Comparison of ENCODE assay signal across 1 fruit fly cellular context in genomic region chr3R:10696371-10696777, dm6.
A peak's percentile ranks its signal among the peaks of the same experiment; 100 is the strongest.
TF ChIP-seq lines count a peak whose summit lies in the region.

Gene pug, plus strand, starts transcription at chr3R:10696534.
Gene CG14683, plus strand, starts transcription at chr3R:10696647.
Gene CG46459, plus strand, starts transcription at chr3R:10696647.

TF ChIP-seq in whole organism, embryonic, 481 proteins besides CTCF, POLR2A, EP300 and RAD21 (continued from another document):
- peak; percentile 27 for TF ChIP-seq CG9876 (GFP tag; optimal IDR thresholded peaks at IDR 0.05; lab: Kevin White, UChicago)
- TF ChIP-seq CG14441 (GFP tag; IDR thresholded peaks at IDR 0.05; lab: Robert Waterston, UW): peak; percentile 39; the same call in 1 of the 2 replicates
- peak; percentile 80 for TF ChIP-seq Ets97D (GFP tag; optimal IDR thresholded peaks at IDR 0.05; lab: Kevin White, UChicago)
- TF ChIP-seq CG10959 (GFP tag; IDR thresholded peaks at IDR 0.05; lab: Robert Waterston, UW): no peak
- TF ChIP-seq CG10654 (GFP tag; optimal IDR thresholded peaks at IDR 0.05; lab: Kevin White, UChicago): peak; percentile 36
- no peak for TF ChIP-seq exex (tag; optimal IDR thresholded peaks at IDR 0.05; lab: Kevin White, UChicago)
- TF ChIP-seq ro (GFP tag; IDR thresholded peaks at IDR 0.05; lab: Robert Waterston, UW): no peak
- no peak for TF ChIP-seq CG13424 (tag; optimal IDR thresholded peaks at IDR 0.05; lab: Kevin White, UChicago)
- TF ChIP-seq Awh (GFP tag; IDR thresholded peaks at IDR 0.05; lab: Robert Waterston, UW): no peak
- no peak for TF ChIP-seq pfk (GFP tag; optimal IDR thresholded peaks at IDR 0.05; lab: Kevin White, UChicago)
- peak; percentile 26 for TF ChIP-seq dmrt11E (tag; optimal IDR thresholded peaks at IDR 0.05; lab: Kevin White, UChicago)
- peak; percentile 6 for TF ChIP-seq Hmr (GFP tag; optimal IDR thresholded peaks at IDR 0.05; lab: Kevin White, UChicago)
- TF ChIP-seq Bteb2 (GFP tag; optimal IDR thresholded peaks at IDR 0.05; lab: Kevin White, UChicago): peak; percentile 15
- TF ChIP-seq Dp (GFP tag; optimal IDR thresholded peaks at IDR 0.05; lab: Kevin White, UChicago): peak; percentile 63
- TF ChIP-seq NfI (GFP tag; optimal IDR thresholded peaks at IDR 0.05; lab: Kevin White, UChicago): peak; percentile 10
- TF ChIP-seq tgo (GFP tag; IDR thresholded peaks at IDR 0.05; lab: Robert Waterston, UW): peak; percentile 23; the same call in 1 of the 3 replicates
- 0 out of 2 replicates have a peak, but pooled peaks have one; percentile 11 for TF ChIP-seq CG6689 (GFP tag; IDR thresholded peaks at IDR 0.05; lab: Robert Waterston, UW)
- no peak for TF ChIP-seq CG13894 (tag; optimal IDR thresholded peaks at IDR 0.05; lab: Kevin White, UChicago)
- no peak for TF ChIP-seq CG14667 (GFP tag; IDR thresholded peaks at IDR 0.05; lab: Robert Waterston, UW)
- TF ChIP-seq Nf-YA (GFP tag; IDR thresholded peaks at IDR 0.05; lab: Robert Waterston, UW): no peak
- TF ChIP-seq CG14050 (GFP tag; IDR thresholded peaks at IDR 0.05; lab: Robert Waterston, UW): no peak
- TF ChIP-seq CG12659 (GFP tag; optimal IDR thresholded peaks at IDR 0.05; lab: Kevin White, UChicago): peak; percentile 23
- TF ChIP-seq gro (GFP tag; optimal IDR thresholded peaks at IDR 0.05; lab: Kevin White, UChicago): peak; percentile 70
- no peak for TF ChIP-seq br (optimal IDR thresholded peaks at IDR 0.05; lab: Kevin White, UChicago)
- TF ChIP-seq CG14710 (tag; optimal IDR thresholded peaks at IDR 0.05; lab: Kevin White, UChicago): peak; percentile 64
- TF ChIP-seq CG18476 (GFP tag; optimal IDR thresholded peaks at IDR 0.05; lab: Kevin White, UChicago): peak; percentile 24
- no peak for TF ChIP-seq CG12299 (tag; optimal IDR thresholded peaks at IDR 0.05; lab: Kevin White, UChicago)
- no peak for TF ChIP-seq sc (optimal IDR thresholded peaks at IDR 0.05; lab: Kevin White, UChicago)
- TF ChIP-seq sc (GFP tag; optimal IDR thresholded peaks at IDR 0.05; lab: Kevin White, UChicago): no peak
- TF ChIP-seq CG9817 (tag; optimal IDR thresholded peaks at IDR 0.05; lab: Kevin White, UChicago): no peak
- no peak for TF ChIP-seq D (optimal IDR thresholded peaks at IDR 0.05; lab: Kevin White, UChicago)
- no peak for TF ChIP-seq D (GFP tag; optimal IDR thresholded peaks at IDR 0.05; lab: Kevin White, UChicago)
- TF ChIP-seq gt (GFP tag; IDR thresholded peaks at IDR 0.05; lab: Robert Waterston, UW): no peak
- TF ChIP-seq CG8290 (GFP tag; optimal IDR thresholded peaks at IDR 0.05; lab: Kevin White, UChicago): peak; percentile 58
- TF ChIP-seq CG8290 (tag; optimal IDR thresholded peaks at IDR 0.05; lab: Kevin White, UChicago): no peak
- peak; percentile 98 for TF ChIP-seq CG34224 (GFP tag; IDR thresholded peaks at IDR 0.05; lab: Robert Waterston, UW; ENCODE audit: partially characterized antibody)
- TF ChIP-seq Poxn (GFP tag; IDR thresholded peaks at IDR 0.05; lab: Robert Waterston, UW): no peak
- no peak for TF ChIP-seq CG4854 (GFP tag; optimal IDR thresholded peaks at IDR 0.05; lab: Kevin White, UChicago)
- peak; percentile 95 for TF ChIP-seq amos (GFP tag; IDR thresholded peaks at IDR 0.05; lab: Robert Waterston, UW; ENCODE audit: partially characterized antibody)
- TF ChIP-seq tna (GFP tag; IDR thresholded peaks at IDR 0.05; lab: Robert Waterston, UW; ENCODE audit: partially characterized antibody): peak; percentile 93
- no peak for TF ChIP-seq slp2 (GFP tag; optimal IDR thresholded peaks at IDR 0.05; lab: Kevin White, UChicago)
- TF ChIP-seq Pdp1 (GFP tag; optimal IDR thresholded peaks at IDR 0.05; lab: Kevin White, UChicago): peak; percentile 61 to 75
- peak; percentile 98 for TF ChIP-seq knrl (GFP tag; IDR thresholded peaks at IDR 0.05; lab: Robert Waterston, UW; ENCODE audit: partially characterized antibody)
- no peak for TF ChIP-seq ftz-f1 (GFP tag; optimal IDR thresholded peaks at IDR 0.05; lab: Kevin White, UChicago)
- peak; percentile 87 for TF ChIP-seq CG7963 (GFP tag; IDR thresholded peaks at IDR 0.05; lab: Robert Waterston, UW; ENCODE audit: partially characterized antibody)
